Worm (Caenorhabditis elegans) whole organism, dauer: ENCODE measurements around the gene F19B10.5.

ENCODE experiments used
- unc-62 ChIP-seq: sonication (generic microtip); optimal IDR thresholded peaks from 2 replicates; lab custom pipeline; 2017; ENCODE audit warnings: missing biosample characterization, missing genetic modification reagents, missing genetic modification characterization

F19B10.5 gene

ce11 chrII:3655378-3655777, at the start of gene F19B10.5:
F19B10.5 (plus strand) TSS chrII:3655678.
- TF ChIP-seq unc-62 (GFP tag; lab: Kevin White, UChicago): no peak

- no peak for TF ChIP-seq unc-62 (GFP tag; lab: Kevin White, UChicago)
Measured at ce11 chrII:3609764-3610163, 45.7 kb upstream of the F19B10.5 start, which contains the start of gene Y49F6A.5. Y49F6A.5 (minus strand) TSS chrII:3609864.

ce11 chrII:3616615-3617014, 38.9 kb upstream of the F19B10.5 start:
- no peak for TF ChIP-seq unc-62 (GFP tag; lab: Kevin White, UChicago)

- no peak for TF ChIP-seq unc-62 (GFP tag; lab: Kevin White, UChicago)
Measured at ce11 chrII:3617512-3617911, 38.0 kb upstream of the F19B10.5 start, which contains the start of gene F40E12.1. F40E12.1 (plus strand) TSS chrII:3617812.

- no peak for TF ChIP-seq unc-62 (GFP tag; lab: Kevin White, UChicago)
Measured at ce11 chrII:3620862-3621261, 34.6 kb upstream of the F19B10.5 start.

- TF ChIP-seq unc-62 (GFP tag; lab: Kevin White, UChicago): no peak
Measured at ce11 chrII:3622014-3622413, 33.5 kb upstream of the F19B10.5 start, which contains the start of gene M151.7. M151.7 (plus strand) TSS chrII:3622314.

ce11 chrII:3626872-3627271, 28.6 kb upstream of the F19B10.5 start, which contains the start of gene M151.3:
M151.3 (plus strand) TSS chrII:3627172.
- no peak for TF ChIP-seq unc-62 (GFP tag; lab: Kevin White, UChicago)

- no peak for TF ChIP-seq unc-62 (GFP tag; lab: Kevin White, UChicago)
Measured at ce11 chrII:3630810-3631209, 24.7 kb upstream of the F19B10.5 start, which contains the start of gene M151.2. M151.2 (plus strand) TSS chrII:3631110.

ce11 chrII:3634765-3635164, 20.7 kb upstream of the F19B10.5 start:
- no peak for TF ChIP-seq unc-62 (GFP tag; lab: Kevin White, UChicago)

ce11 chrII:3639238-3639637, 16.2 kb upstream of the F19B10.5 start, which contains the start of gene fbxb-31:
fbxb-31 (minus strand) TSS chrII:3639338.
- no peak for TF ChIP-seq unc-62 (GFP tag; lab: Kevin White, UChicago)

- TF ChIP-seq unc-62 (GFP tag; lab: Kevin White, UChicago): no peak
Measured at ce11 chrII:3640197-3640596, 15.3 kb upstream of the F19B10.5 start, which contains the start of gene M151.10. M151.10 (minus strand) TSS chrII:3640297.

- TF ChIP-seq unc-62 (GFP tag; lab: Kevin White, UChicago): no peak
Measured at ce11 chrII:3641197-3641596, 14.3 kb upstream of the F19B10.5 start, which contains the start of gene M151.1. M151.1 (plus strand) TSS chrII:3641497.

ce11 chrII:3647111-3647510, 8.4 kb upstream of the F19B10.5 start, which contains the start of gene fbxb-33:
fbxb-33 (plus strand) TSS chrII:3647411.
- TF ChIP-seq unc-62 (GFP tag; lab: Kevin White, UChicago): no peak

ce11 chrII:3659776-3660175, 4.3 kb downstream of the F19B10.5 start, which contains the start of gene F19B10.4:
F19B10.4 (plus strand) TSS chrII:3660076.
- no peak for TF ChIP-seq unc-62 (GFP tag; lab: Kevin White, UChicago)

- TF ChIP-seq unc-62 (GFP tag; lab: Kevin White, UChicago): no peak
Measured at ce11 chrII:3661932-3662331, 6.5 kb downstream of the F19B10.5 start, which contains the start of gene F19B10.13. F19B10.13 (plus strand) TSS chrII:3662274.

- no peak for TF ChIP-seq unc-62 (GFP tag; lab: Kevin White, UChicago)
Measured at ce11 chrII:3663796-3664195, 8.3 kb downstream of the F19B10.5 start, which contains the start of gene F19B10.6. F19B10.6 (minus strand) TSS chrII:3663896.

ce11 chrII:3664470-3664869, 9.0 kb downstream of the F19B10.5 start, which contains the start of gene F19B10.3:
F19B10.3 (plus strand) TSS chrII:3664770.
- TF ChIP-seq unc-62 (GFP tag; lab: Kevin White, UChicago): no peak
